Worm (Caenorhabditis elegans): ENCODE data around the gene ric-3.

Gene ric-3

ce11 chrIV:7838426-7838825 lies 20.4 kb downstream of the ric-3 start, which contains the start of gene C06A6.7:
TSS of gene C06A6.7 (minus strand) at chrIV:7838526.
- no peak for TF ChIP-seq flt-1 (GFP tag; IDR thresholded peaks at IDR 0.05)
- TF ChIP-seq ztf-29 (GFP tag; IDR thresholded peaks at IDR 0.05) = no peak
- no peak for TF ChIP-seq tab-1 (GFP tag; IDR thresholded peaks at IDR 0.05)
- no peak for TF ChIP-seq T22C8.4 (GFP tag; IDR thresholded peaks at IDR 0.05)
- no peak for TF ChIP-seq ztf-23 (GFP tag; IDR thresholded peaks at IDR 0.05)
- no peak for TF ChIP-seq med-1 (GFP tag; optimal IDR thresholded peaks at IDR 0.05; ENCODE audit: insufficient read depth)
- no peak for TF ChIP-seq klf-2 (GFP tag; conservative IDR thresholded peaks at IDR 0.05)
- TF ChIP-seq cog-1 (tag; optimal IDR thresholded peaks at IDR 0.05) = no peak
- TF ChIP-seq ref-1 (GFP tag; conservative IDR thresholded peaks at IDR 0.05) = no peak

ce11 chrIV:7839923-7840322 lies 21.9 kb downstream of the ric-3 start:
- TF ChIP-seq med-1 (GFP tag; optimal IDR thresholded peaks at IDR 0.05; ENCODE audit: insufficient read depth) = no peak
- no peak for TF ChIP-seq ztf-23 (GFP tag; IDR thresholded peaks at IDR 0.05)
- no peak for TF ChIP-seq cog-1 (tag; optimal IDR thresholded peaks at IDR 0.05)
- TF ChIP-seq flt-1 (GFP tag; IDR thresholded peaks at IDR 0.05) = no peak
- no peak for TF ChIP-seq klf-2 (GFP tag; conservative IDR thresholded peaks at IDR 0.05)
- TF ChIP-seq tab-1 (GFP tag; IDR thresholded peaks at IDR 0.05) = no peak

- TF ChIP-seq med-1 (GFP tag; optimal IDR thresholded peaks at IDR 0.05; ENCODE audit: insufficient read depth) (no peak), flt-1 (GFP tag; IDR thresholded peaks at IDR 0.05) (no peak), klf-2 (GFP tag; conservative IDR thresholded peaks at IDR 0.05) (no peak), cog-1 (tag; optimal IDR thresholded peaks at IDR 0.05) (no peak), T22C8.4 (GFP tag; IDR thresholded peaks at IDR 0.05) (no peak), ztf-23 (GFP tag; IDR thresholded peaks at IDR 0.05) (no peak), ref-1 (GFP tag; conservative IDR thresholded peaks at IDR 0.05) (no peak), tab-1 (GFP tag; IDR thresholded peaks at IDR 0.05) (no peak), ztf-29 (GFP tag; IDR thresholded peaks at IDR 0.05) (no peak)
These were observed 23.2 kb downstream of the ric-3 start for ce11 chrIV:7841218-7841617.

ce11 chrIV:7844333-7844973 lies 26.4 kb downstream of the ric-3 start:
- TF ChIP-seq klf-2 (GFP tag; conservative IDR thresholded peaks at IDR 0.05) = no peak
- TF ChIP-seq cog-1 (tag; optimal IDR thresholded peaks at IDR 0.05) = no peak
- no peak for TF ChIP-seq med-1 (GFP tag; optimal IDR thresholded peaks at IDR 0.05; ENCODE audit: insufficient read depth)
- TF ChIP-seq tab-1 (GFP tag; IDR thresholded peaks at IDR 0.05) = no peak
- TF ChIP-seq ztf-29 (GFP tag; IDR thresholded peaks at IDR 0.05) = no peak

ce11 chrIV:7845585-7845984 lies 27.5 kb downstream of the ric-3 start:
- TF ChIP-seq klf-2 (GFP tag; conservative IDR thresholded peaks at IDR 0.05) (no peak), med-1 (GFP tag; optimal IDR thresholded peaks at IDR 0.05; ENCODE audit: insufficient read depth) (no peak), ref-1 (GFP tag; conservative IDR thresholded peaks at IDR 0.05) (no peak; the same call in 1 of the 2 replicates), cog-1 (tag; optimal IDR thresholded peaks at IDR 0.05) (peak; percentile 80), ztf-29 (GFP tag; IDR thresholded peaks at IDR 0.05) (0 out of 2 replicates have a peak, but pooled peaks have one; percentile 42), flt-1 (GFP tag; IDR thresholded peaks at IDR 0.05) (no peak; the same call in 1 of the 2 replicates), tab-1 (GFP tag; IDR thresholded peaks at IDR 0.05) (no peak), T22C8.4 (GFP tag; IDR thresholded peaks at IDR 0.05) (no peak), ztf-23 (GFP tag; IDR thresholded peaks at IDR 0.05) (0 out of 2 replicates have a peak, but pooled peaks have one; percentile 50)

- no peak for TF ChIP-seq klf-2 (GFP tag; conservative IDR thresholded peaks at IDR 0.05)
- no peak for TF ChIP-seq flt-1 (GFP tag; IDR thresholded peaks at IDR 0.05)
These were observed 28.3 kb downstream of the ric-3 start, which contains the start of gene C06A6.2 for ce11 chrIV:7846386-7846785. TSS of gene C06A6.2 (plus strand) at chrIV:7846622.

- no peak for TF ChIP-seq ztf-29 (GFP tag; IDR thresholded peaks at IDR 0.05)
- TF ChIP-seq cog-1 (tag; optimal IDR thresholded peaks at IDR 0.05) = no peak
- TF ChIP-seq ztf-23 (GFP tag; IDR thresholded peaks at IDR 0.05) = no peak
- TF ChIP-seq flt-1 (GFP tag; IDR thresholded peaks at IDR 0.05) = no peak
- TF ChIP-seq med-1 (GFP tag; optimal IDR thresholded peaks at IDR 0.05; ENCODE audit: insufficient read depth) = no peak
- TF ChIP-seq T22C8.4 (GFP tag; IDR thresholded peaks at IDR 0.05) = no peak
- no peak for TF ChIP-seq klf-2 (GFP tag; conservative IDR thresholded peaks at IDR 0.05)
- no peak for TF ChIP-seq ref-1 (GFP tag; conservative IDR thresholded peaks at IDR 0.05)
- TF ChIP-seq tab-1 (GFP tag; IDR thresholded peaks at IDR 0.05) = no peak
These were observed 31.2 kb downstream of the ric-3 start for ce11 chrIV:7849235-7849634.

- no peak for TF ChIP-seq ztf-23 (GFP tag; IDR thresholded peaks at IDR 0.05)
- TF ChIP-seq T22C8.4 (GFP tag; IDR thresholded peaks at IDR 0.05) = no peak
- no peak for TF ChIP-seq tab-1 (GFP tag; IDR thresholded peaks at IDR 0.05)
- TF ChIP-seq ztf-29 (GFP tag; IDR thresholded peaks at IDR 0.05) = no peak
- no peak for TF ChIP-seq ref-1 (GFP tag; conservative IDR thresholded peaks at IDR 0.05)
- TF ChIP-seq cog-1 (tag; optimal IDR thresholded peaks at IDR 0.05) = no peak
- no peak for TF ChIP-seq med-1 (GFP tag; optimal IDR thresholded peaks at IDR 0.05; ENCODE audit: insufficient read depth)
- no peak for TF ChIP-seq flt-1 (GFP tag; IDR thresholded peaks at IDR 0.05)
- TF ChIP-seq klf-2 (GFP tag; conservative IDR thresholded peaks at IDR 0.05) = no peak
These were observed 32.3 kb downstream of the ric-3 start for ce11 chrIV:7850329-7850728.

ce11 chrIV:7851291-7851690 lies 33.2 kb downstream of the ric-3 start:
- TF ChIP-seq T22C8.4 (GFP tag; IDR thresholded peaks at IDR 0.05) (no peak), tab-1 (GFP tag; IDR thresholded peaks at IDR 0.05) (no peak), ztf-29 (GFP tag; IDR thresholded peaks at IDR 0.05) (no peak), med-1 (GFP tag; optimal IDR thresholded peaks at IDR 0.05; ENCODE audit: insufficient read depth) (no peak), flt-1 (GFP tag; IDR thresholded peaks at IDR 0.05) (no peak), klf-2 (GFP tag; conservative IDR thresholded peaks at IDR 0.05) (no peak), ztf-23 (GFP tag; IDR thresholded peaks at IDR 0.05) (no peak), ref-1 (GFP tag; conservative IDR thresholded peaks at IDR 0.05) (no peak), cog-1 (tag; optimal IDR thresholded peaks at IDR 0.05) (no peak)

- TF ChIP-seq cog-1 (tag; optimal IDR thresholded peaks at IDR 0.05) = no peak
These were observed 50.6 kb downstream of the ric-3 start, which contains the start of gene flp-10 for ce11 chrIV:7868607-7869006. TSS of gene flp-10 (plus strand) at chrIV:7868907.
